Fruit fly (Drosophila melanogaster) whole organism, wandering third instar larva: Measurements from ENCODE around the gene Vha16-2.

Source experiments
- Abd-B ChIP-seq: fragments of >200 bp; optimal IDR thresholded peaks from 2 replicates; lab custom pipeline; 2017; ENCODE audit warnings: missing biosample characterization, missing genetic modification characterization
- CG32264 ChIP-seq: fragments of 200-800 bp; sonication (Bioruptor generic); optimal IDR thresholded peaks from 2 replicates; lab custom pipeline; 2016; ENCODE audit warnings: missing biosample characterization, missing genetic modification characterization
- CG9705 ChIP-seq: fragments of 200-800 bp; sonication (Bioruptor generic); optimal IDR thresholded peaks from 2 replicates; lab custom pipeline; 2018; ENCODE audit warnings: missing biosample characterization, mild to moderate bottlenecking, missing genetic modification characterization
- CrebA ChIP-seq: fragments of 200-800 bp; sonication (Bioruptor generic); optimal IDR thresholded peaks from 2 replicates; lab custom pipeline; 2016; ENCODE audit warnings: missing biosample characterization, mild to moderate bottlenecking, missing genetic modification characterization, borderline replicate concordance
- Dfd ChIP-seq: fragments of >200 bp; optimal IDR thresholded peaks from 2 replicates; lab custom pipeline; 2017; ENCODE audit warnings: missing biosample characterization, missing genetic modification characterization
- HLH106 ChIP-seq: fragments of 200-800 bp; optimal IDR thresholded peaks from 3 replicates; lab custom pipeline; 2019; ENCODE audit warnings: missing biosample characterization, mild to moderate bottlenecking, missing genetic modification characterization, moderate library complexity
- Hnf4 ChIP-seq: fragments of 200-800 bp; sonication (Bioruptor generic); optimal IDR thresholded peaks from 2 replicates; lab custom pipeline; 2016; ENCODE audit warnings: missing biosample characterization, mild to moderate bottlenecking, missing genetic modification characterization
- Hr83 ChIP-seq: fragments of 200-300 bp; sonication (Bioruptor generic); optimal IDR thresholded peaks from 2 replicates; lab custom pipeline; 2016; ENCODE audit warnings: missing biosample characterization, mild to moderate bottlenecking, missing genetic modification characterization, moderate library complexity; ENCODE audit not compliant: poor library complexity, severe bottlenecking
- Mio ChIP-seq: sonication (Bioruptor generic); optimal IDR thresholded peaks from 2 replicates; lab custom pipeline; 2016; ENCODE audit warnings: missing biosample characterization, missing genetic modification characterization
- Myc ChIP-seq: fragments of >200 bp; optimal IDR thresholded peaks from 2 replicates; lab custom pipeline; 2017
- N ChIP-seq: fragments of >200 bp; optimal IDR thresholded peaks from 2 replicates; lab custom pipeline; 2018; ENCODE audit warnings: missing biosample characterization, missing external identifiers, missing genetic modification characterization
- OdsH ChIP-seq: fragments of 200-800 bp; sonication (Bioruptor generic); optimal IDR thresholded peaks from 2 replicates; lab custom pipeline; 2016; ENCODE audit warnings: missing biosample characterization, mild to moderate bottlenecking, missing genetic modification characterization
- Rel ChIP-seq, 2 experiments: fragments of 200-800 bp; sonication (Bioruptor generic) in 1 of 2; optimal IDR thresholded peaks; 2 replicates in 1 of 2; 3 replicates in 1 of 2; lab custom pipeline; 2016 to 2019; ENCODE audit warnings: mild to moderate bottlenecking in 2 of 2, missing biosample characterization in 2 of 2, missing genetic modification characterization in 2 of 2, moderate library complexity in 1 of 2
- Sp1 ChIP-seq: fragments of 200-800 bp; sonication (Bioruptor generic); optimal IDR thresholded peaks from 3 replicates; lab custom pipeline; 2019; ENCODE audit warnings: missing biosample characterization, mild to moderate bottlenecking, missing genetic modification characterization, moderate library complexity
- Vsx2 ChIP-seq: fragments of 200-300, 225-300 bp; sonication (Bioruptor generic); optimal IDR thresholded peaks from 2 replicates; lab custom pipeline; 2018; ENCODE audit warnings: missing biosample characterization, missing genetic modification characterization; ENCODE audit not compliant: partially characterized antibody
- br ChIP-seq: fragments of 200-800 bp; sonication (Bioruptor generic); optimal IDR thresholded peaks from 2 replicates; lab custom pipeline; 2016; ENCODE audit warnings: missing biosample characterization, missing genetic modification characterization
- dsf ChIP-seq: sonication (Bioruptor generic); optimal IDR thresholded peaks from 2 replicates; lab custom pipeline; 2016; ENCODE audit warnings: missing biosample characterization, missing genetic modification characterization, borderline replicate concordance
- ey ChIP-seq: fragments of 200-800 bp; sonication (Bioruptor generic); optimal IDR thresholded peaks from 2 replicates; lab custom pipeline; 2016; ENCODE audit warnings: missing biosample characterization, missing genetic modification characterization
- foxo ChIP-seq, 2 experiments: fragments of 200-800 bp; sonication (Bioruptor generic); optimal IDR thresholded peaks; 2 replicates in 1 of 2; 3 replicates in 1 of 2; lab custom pipeline; 2016 to 2017; ENCODE audit warnings: missing biosample characterization in 2 of 2, missing genetic modification characterization in 2 of 2
- fru ChIP-seq: fragments of 200-800 bp; sonication (Bioruptor generic); optimal IDR thresholded peaks from 3 replicates; lab custom pipeline; 2016; ENCODE audit warnings: missing biosample characterization, mild to moderate bottlenecking, missing genetic modification characterization
- jim ChIP-seq: fragments of 175-275, 200-325 bp; sonication (Bioruptor generic); optimal IDR thresholded peaks from 2 replicates; lab custom pipeline; 2016; ENCODE audit warnings: missing biosample characterization, mild to moderate bottlenecking, missing genetic modification characterization
- lola ChIP-seq: fragments of >200 bp; optimal IDR thresholded peaks from 2 replicates; lab custom pipeline; 2017; ENCODE audit warnings: missing biosample characterization, missing genetic modification characterization
- pan ChIP-seq: fragments of >200 bp; optimal IDR thresholded peaks from 2 replicates; lab custom pipeline; 2017
- sv ChIP-seq: fragments of 200-800 bp; sonication (Bioruptor generic); optimal IDR thresholded peaks from 3 replicates; lab custom pipeline; 2016; ENCODE audit warnings: missing biosample characterization, missing genetic modification characterization
- tai ChIP-seq: sonication (Bioruptor generic); optimal IDR thresholded peaks from 2 replicates; lab custom pipeline; 2016; ENCODE audit warnings: missing biosample characterization, missing genetic modification characterization
- usp ChIP-seq: fragments of >200 bp; optimal IDR thresholded peaks from 2 replicates; lab custom pipeline; 2017; ENCODE audit warnings: missing biosample characterization, missing genetic modification characterization
- woc ChIP-seq: sonication (Bioruptor generic); optimal IDR thresholded peaks from 2 replicates; lab custom pipeline; 2016; ENCODE audit warnings: missing biosample characterization, mild to moderate bottlenecking, missing genetic modification characterization

Gene Vha16-2

dm6 chr3L:11434112-11434511 lies 40.6 kb upstream of the Vha16-2 start:
- no peak for TF ChIP-seq dsf
- TF ChIP-seq lola (GFP tag; lab: Kevin White, UChicago) = no peak
- no peak for TF ChIP-seq CG32264
- TF ChIP-seq Mio (GFP tag; lab: Kevin White, UChicago) = no peak
- TF ChIP-seq tai (GFP tag; lab: Kevin White, UChicago) = no peak
- TF ChIP-seq br (GFP tag; lab: Kevin White, UChicago) = no peak
- no peak for TF ChIP-seq N (GFP tag; lab: Kevin White, UChicago)
- TF ChIP-seq foxo (GFP tag; optimal IDR thresholded peaks at IDR 0.05; lab: Kevin White, UChicago) = no peak
- TF ChIP-seq jim (GFP tag; lab: Kevin White, UChicago) = no peak
- no peak for TF ChIP-seq CG9705 (GFP tag; lab: Kevin White, UChicago)

dm6 chr3L:11435376-11435775 lies 39.4 kb upstream of the Vha16-2 start, which contains the start of gene CG6149:
CG6149 (minus strand) TSS chr3L:11435476.
- TF ChIP-seq sv (GFP tag; lab: Kevin White, UChicago) (no peak), Vsx2 (GFP tag; lab: Kevin White, UChicago) (no peak)

dm6 chr3L:11439570-11439969 lies 35.2 kb upstream of the Vha16-2 start:
- TF ChIP-seq foxo (GFP tag; optimal IDR thresholded peaks at IDR 0.05; lab: Kevin White, UChicago) = peak in 1 of 2 experiments; percentile 3
- peak; percentile 27 for TF ChIP-seq fru (GFP tag; lab: Kevin White, UChicago)
- no peak for TF ChIP-seq Rel (GFP tag; optimal IDR thresholded peaks at IDR 0.05; lab: Kevin White, UChicago)
- no peak for TF ChIP-seq Rel (tag; optimal IDR thresholded peaks at IDR 0.05; lab: Kevin White, UChicago)
- peak; percentile 11 for TF ChIP-seq OdsH (GFP tag; lab: Kevin White, UChicago)
- no peak for TF ChIP-seq Hnf4 (GFP tag; lab: Kevin White, UChicago)
- TF ChIP-seq ey (GFP tag; lab: Kevin White, UChicago) = peak; percentile 9
- no peak for TF ChIP-seq woc (GFP tag; lab: Kevin White, UChicago)
- peak; percentile 3 for TF ChIP-seq HLH106

dm6 chr3L:11440258-11440657 lies 34.5 kb upstream of the Vha16-2 start:
- TF ChIP-seq Myc (lab: Kevin White, UChicago) (no peak), Sp1 (GFP tag; lab: Kevin White, UChicago) (no peak), jim (GFP tag; lab: Kevin White, UChicago) (no peak), ey (GFP tag; lab: Kevin White, UChicago) (no peak), Vsx2 (GFP tag; lab: Kevin White, UChicago) (no peak), foxo (GFP tag; optimal IDR thresholded peaks at IDR 0.05; lab: Kevin White, UChicago) (no peak), Dfd (no peak), sv (GFP tag; lab: Kevin White, UChicago) (no peak), CG32264 (no peak), Rel (GFP tag; optimal IDR thresholded peaks at IDR 0.05; lab: Kevin White, UChicago) (no peak), Rel (tag; optimal IDR thresholded peaks at IDR 0.05; lab: Kevin White, UChicago) (no peak), Hr83 (GFP tag; lab: Kevin White, UChicago) (no peak), N (GFP tag; lab: Kevin White, UChicago) (no peak), lola (GFP tag; lab: Kevin White, UChicago) (no peak), CrebA (GFP tag; lab: Kevin White, UChicago) (no peak), dsf (no peak), Abd-B (GFP tag; lab: Kevin White, UChicago) (no peak), br (GFP tag; lab: Kevin White, UChicago) (no peak), pan (lab: Kevin White, UChicago) (no peak)
- TF ChIP-seq, all 38 proteins: peak for 0

- no peak for TF ChIP-seq sv (GFP tag; lab: Kevin White, UChicago)
- TF ChIP-seq pan (lab: Kevin White, UChicago) = no peak
- TF ChIP-seq woc (GFP tag; lab: Kevin White, UChicago) = no peak
- TF ChIP-seq Hnf4 (GFP tag; lab: Kevin White, UChicago) = no peak
- no peak for TF ChIP-seq usp (GFP tag; lab: Kevin White, UChicago)
- no peak for TF ChIP-seq Myc (lab: Kevin White, UChicago)
- no peak for TF ChIP-seq Vsx2 (GFP tag; lab: Kevin White, UChicago)
- no peak for TF ChIP-seq CG9705 (GFP tag; lab: Kevin White, UChicago)
Observed at dm6 chr3L:11440769-11441168, 34.0 kb upstream of the Vha16-2 start.
